Worm (Caenorhabditis elegans): ENCODE results near the gene unc-79.

- no peak for TF ChIP-seq ZK546.5 (tag; optimal IDR thresholded peaks at IDR 0.05)
- no peak for TF ChIP-seq unc-39 (tag; optimal IDR thresholded peaks at IDR 0.05)
- no peak for TF ChIP-seq aly-2 (tag; optimal IDR thresholded peaks at IDR 0.05)
- TF ChIP-seq C34F6.9 (tag; optimal IDR thresholded peaks at IDR 0.05): no peak
- no peak for TF ChIP-seq zag-1 (tag; optimal IDR thresholded peaks at IDR 0.05)
- no peak for TF ChIP-seq ama-1 (optimal IDR thresholded peaks at IDR 0.05)
- no peak for TF ChIP-seq unc-62 (GFP tag; optimal IDR thresholded peaks at IDR 0.05)
- TF ChIP-seq R02D3.7 (tag; optimal IDR thresholded peaks at IDR 0.05): no peak
- no peak for TF ChIP-seq nhr-10 (tag; optimal IDR thresholded peaks at IDR 0.05)
- TF ChIP-seq ztf-11 (tag; optimal IDR thresholded peaks at IDR 0.05): no peak
- TF ChIP-seq ztf-1 (GFP tag; conservative IDR thresholded peaks at IDR 0.05): no peak
- TF ChIP-seq snpc-4 (tag; optimal IDR thresholded peaks at IDR 0.05): no peak
Observed at ce11 chrIII:4123900-4124299, 57.5 kb downstream of the unc-79 start.
